Worm (Caenorhabditis elegans) whole organism, late embryonic: ENCODE data around the gene col-142.

Source experiments
- C08G9.2 ChIP-seq: sonication (generic microtip); optimal IDR thresholded peaks from 2 replicates; lab custom pipeline; 2016; ENCODE audit warnings: mild to moderate bottlenecking, missing genetic modification characterization, moderate library complexity, missing compliant biosample characterization
- C38D4.7 ChIP-seq: fragments of 200-800 bp; sonication (Bioruptor generic); optimal IDR thresholded peaks from 2 replicates; lab custom pipeline; 2018; ENCODE audit warnings: mild to moderate bottlenecking, missing genetic modification characterization, moderate library complexity, missing compliant biosample characterization
- Y22D7AL.16 ChIP-seq: sonication (generic microtip); optimal IDR thresholded peaks from 2 replicates; lab custom pipeline; 2016; ENCODE audit warnings: missing genetic modification characterization, missing compliant biosample characterization
- ceh-19 ChIP-seq: fragments of 200-800 bp; sonication (Bioruptor generic); optimal IDR thresholded peaks from 2 replicates; lab custom pipeline; 2018; ENCODE audit warnings: mild to moderate bottlenecking, missing genetic modification characterization, missing compliant biosample characterization
- ceh-2 ChIP-seq: sonication (generic microtip); optimal IDR thresholded peaks from 2 replicates; lab custom pipeline; 2016; ENCODE audit warnings: missing genotype, missing genetic modification characterization, missing compliant biosample characterization
- ceh-22 ChIP-seq: sonication (generic microtip); optimal IDR thresholded peaks from 2 replicates; lab custom pipeline; 2017; ENCODE audit warnings: missing biosample characterization, missing genetic modification characterization
- ceh-45 ChIP-seq: fragments of 200-800 bp; sonication (Bioruptor generic); IDR thresholded peaks from 2 replicates; pipeline ENCODE4 v1.3.6; 2022; ENCODE audit warnings: missing genetic modification reagents, missing genetic modification characterization, missing compliant biosample characterization
- ceh-48 ChIP-seq: sonication (generic microtip); optimal IDR thresholded peaks from 2 replicates; lab custom pipeline; 2016; ENCODE audit warnings: missing genetic modification characterization, inconsistent platforms, missing compliant biosample characterization
- ceh-6 ChIP-seq: fragments of 200-800 bp; sonication (Bioruptor generic); optimal IDR thresholded peaks from 2 replicates; lab custom pipeline; 2018; ENCODE audit warnings: mild to moderate bottlenecking, missing genetic modification characterization, missing compliant biosample characterization
- ceh-9 ChIP-seq: sonication (generic microtip); optimal IDR thresholded peaks from 2 replicates; lab custom pipeline; 2016; ENCODE audit warnings: mild to moderate bottlenecking, missing genetic modification characterization, inconsistent platforms, missing compliant biosample characterization
- che-1 ChIP-seq: sonication (generic microtip); optimal IDR thresholded peaks from 2 replicates; lab custom pipeline; 2016; ENCODE audit warnings: mild to moderate bottlenecking, missing genetic modification characterization, missing compliant biosample characterization
- dmd-4 ChIP-seq: sonication (generic microtip); optimal IDR thresholded peaks from 2 replicates; lab custom pipeline; 2016; ENCODE audit warnings: borderline replicate concordance, missing genetic modification characterization, missing compliant biosample characterization
- dve-1 ChIP-seq: sonication (generic microtip); optimal IDR thresholded peaks from 2 replicates; lab custom pipeline; 2017; ENCODE audit warnings: antibody characterized with exemption, mild to moderate bottlenecking, missing genetic modification characterization, missing compliant biosample characterization
- elt-2 ChIP-seq: sonication (generic microtip); optimal IDR thresholded peaks from 2 replicates; lab custom pipeline; 2016; ENCODE audit warnings: missing genetic modification reagents, missing genetic modification characterization, missing compliant biosample characterization
- elt-4 ChIP-seq: sonication (generic microtip); optimal IDR thresholded peaks from 2 replicates; lab custom pipeline; 2016; ENCODE audit warnings: missing genetic modification characterization, missing compliant biosample characterization
- fkh-6 ChIP-seq: sonication (generic microtip); optimal IDR thresholded peaks from 2 replicates; lab custom pipeline; 2016; ENCODE audit warnings: missing genetic modification characterization, missing compliant biosample characterization
- gmeb-2 ChIP-seq: sonication (generic microtip); optimal IDR thresholded peaks from 2 replicates; lab custom pipeline; 2016; ENCODE audit warnings: missing genetic modification characterization, inconsistent platforms, missing compliant biosample characterization
- hlh-8 ChIP-seq: sonication (generic microtip); optimal IDR thresholded peaks from 2 replicates; lab custom pipeline; 2016; ENCODE audit warnings: missing genotype, missing genetic modification characterization, missing compliant biosample characterization
- madf-2 ChIP-seq: sonication (generic microtip); optimal IDR thresholded peaks from 2 replicates; lab custom pipeline; 2017; ENCODE audit warnings: missing genetic modification characterization, missing compliant biosample characterization
- pag-3 ChIP-seq: sonication (generic microtip); optimal IDR thresholded peaks from 2 replicates; lab custom pipeline; 2016; ENCODE audit warnings: missing compliant biosample characterization, missing genetic modification characterization, borderline replicate concordance
- pat-9 ChIP-seq: fragments of 200-800 bp; sonication (Bioruptor generic); optimal IDR thresholded peaks from 2 replicates; lab custom pipeline; 2018; ENCODE audit warnings: mild to moderate bottlenecking, missing genetic modification characterization, moderate library complexity, missing compliant biosample characterization
- pha-2 ChIP-seq: sonication (generic microtip); optimal IDR thresholded peaks from 2 replicates; lab custom pipeline; 2017; ENCODE audit warnings: mild to moderate bottlenecking, missing genetic modification characterization, missing compliant biosample characterization
- pha-4 ChIP-seq: fragments of 150-350 bp; optimal IDR thresholded peaks from 2 replicates; lab custom pipeline; 2018; ENCODE audit warnings: missing biosample characterization, missing genetic modification reagents, missing genetic modification characterization
- ref-2 ChIP-seq: sonication (generic microtip); optimal IDR thresholded peaks from 2 replicates; lab custom pipeline; 2016; ENCODE audit warnings: missing genetic modification characterization, missing compliant biosample characterization
- sdc-2 ChIP-seq: sonication (generic microtip); optimal IDR thresholded peaks from 2 replicates; lab custom pipeline; 2016; ENCODE audit warnings: missing genotype, missing genetic modification characterization, missing compliant biosample characterization
- sox-2 ChIP-seq: fragments of 200-800 bp; sonication (Bioruptor generic); IDR thresholded peaks from 2 replicates; pipeline ENCODE4 v1.3.6; 2022; ENCODE audit warnings: missing genetic modification reagents, missing genetic modification characterization, missing compliant biosample characterization
- syd-9 ChIP-seq: sonication (generic microtip); optimal IDR thresholded peaks from 2 replicates; lab custom pipeline; 2016; ENCODE audit warnings: mild to moderate bottlenecking, missing genetic modification characterization, moderate library complexity, missing compliant biosample characterization
- ttx-3 ChIP-seq: sonication (generic microtip); optimal IDR thresholded peaks from 2 replicates; lab custom pipeline; 2016; ENCODE audit warnings: missing genetic modification reagents, missing genetic modification characterization, missing compliant biosample characterization
- unc-3 ChIP-seq, 2 experiments: fragments of 200-800 bp in 1 of 2; sonication (Bioruptor generic) in 1 of 2; sonication (generic microtip) in 1 of 2; conservative IDR thresholded peaks in 1 of 2; optimal IDR thresholded peaks in 1 of 2; 2 replicates each; pipeline versions ENCODE4 v1.3.6 to Lab custom; 2016 to 2022; ENCODE audit warnings: missing compliant biosample characterization in 2 of 2, missing genetic modification characterization in 2 of 2, missing genetic modification reagents in 1 of 2
- unc-42 ChIP-seq: sonication (generic microtip); optimal IDR thresholded peaks from 2 replicates; lab custom pipeline; 2016; ENCODE audit warnings: missing genotype, missing genetic modification characterization, missing compliant biosample characterization
- unc-86 ChIP-seq: sonication (generic microtip); optimal IDR thresholded peaks from 2 replicates; lab custom pipeline; 2016; ENCODE audit warnings: missing genetic modification characterization, missing compliant biosample characterization

The col-142 gene

DNA sequence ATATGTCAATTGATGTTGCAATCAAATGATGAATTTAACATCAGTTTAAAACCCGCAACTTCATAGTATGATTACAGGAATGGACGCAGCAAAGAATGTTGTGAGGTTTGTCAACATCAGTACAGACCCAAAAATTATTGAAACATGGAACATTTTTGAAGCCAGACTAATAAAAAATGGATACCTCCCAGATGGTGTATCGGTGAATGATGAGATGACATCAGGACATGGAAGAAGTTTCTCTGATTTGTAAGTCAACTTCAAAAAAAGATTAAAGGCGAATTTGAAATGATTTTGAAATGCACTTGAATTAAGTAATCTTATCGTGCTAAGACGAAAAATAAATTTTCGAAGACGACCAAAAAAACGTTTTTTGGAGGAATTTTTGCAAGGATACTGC is 17.1 kb upstream of the col-142 start:
- TF ChIP-seq C38D4.7 (no peak), che-1 (tag; lab: Kevin White, UChicago) (no peak), unc-42 (tag; lab: Kevin White, UChicago) (no peak)

DNA sequence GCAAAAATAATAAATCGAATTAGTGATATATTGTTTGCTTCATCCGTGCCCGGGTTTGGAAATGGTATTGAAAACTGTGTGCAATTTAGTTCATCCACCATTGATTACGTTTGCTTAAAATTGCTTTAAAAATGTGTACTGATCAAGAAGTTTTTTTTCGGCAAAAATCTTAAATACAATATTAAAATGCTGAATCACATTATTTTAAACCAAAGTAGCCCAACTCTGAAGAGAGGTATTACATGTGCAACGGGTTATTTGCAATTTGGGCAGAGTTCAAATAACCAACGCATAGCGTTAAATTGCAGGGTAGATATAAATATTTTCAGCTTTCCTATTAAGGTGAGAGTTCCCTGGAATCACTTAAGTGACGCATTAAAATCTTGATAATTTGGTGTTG is 13.8 kb upstream of the col-142 start, which contains the start of gene dmsr-14:
dmsr-14 (minus strand) TSS at position 101 of the 400 bp plus-strand sequence.
- TF ChIP-seq gmeb-2: no peak
- no peak for TF ChIP-seq C08G9.2
- no peak for TF ChIP-seq sox-2
- TF ChIP-seq pha-2 (tag; lab: Kevin White, UChicago): no peak
- TF ChIP-seq elt-4 (tag; lab: Kevin White, UChicago): no peak
- TF ChIP-seq sdc-2: no peak
- no peak for TF ChIP-seq ceh-2 (tag; lab: Kevin White, UChicago)
- no peak for TF ChIP-seq pat-9 (tag; lab: Kevin White, UChicago)
- TF ChIP-seq madf-2 (tag; lab: Kevin White, UChicago): no peak
- no peak for TF ChIP-seq unc-86 (tag; lab: Kevin White, UChicago)
- TF ChIP-seq ceh-45 (GFP tag; lab: Robert Waterston, UW): no peak
- no peak for TF ChIP-seq unc-3 (GFP tag; conservative IDR thresholded peaks at IDR 0.05; lab: Robert Waterston, UW)
- no peak for TF ChIP-seq unc-3 (tag; optimal IDR thresholded peaks at IDR 0.05; lab: Kevin White, UChicago)
- TF ChIP-seq dmd-4: no peak
- no peak for TF ChIP-seq ceh-22 (tag; lab: Kevin White, UChicago)

DNA sequence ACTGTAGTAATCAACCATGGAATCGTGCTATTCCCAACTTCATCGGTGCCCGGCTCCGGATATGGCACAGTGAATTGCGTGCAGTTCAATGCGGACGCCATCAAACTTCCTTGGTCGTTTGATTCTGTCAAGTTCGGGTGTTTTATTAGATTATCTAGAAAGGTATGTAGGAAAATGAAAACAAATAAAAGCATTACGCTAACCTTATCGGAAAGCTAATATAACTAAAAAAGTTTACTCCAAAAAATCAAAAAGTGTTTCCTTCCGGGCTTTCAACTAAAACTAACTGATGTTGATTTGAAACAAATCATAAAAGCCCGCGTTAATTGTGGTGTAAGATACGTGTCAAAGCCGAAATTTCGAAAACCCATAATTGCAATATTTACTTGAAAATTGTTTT is 11.2 kb upstream of the col-142 start, which contains the start of gene dmsr-13:
dmsr-13 (minus strand) TSS at position 101 of the 400 bp plus-strand sequence.
- no peak for TF ChIP-seq ceh-48
- no peak for TF ChIP-seq ceh-22 (tag; lab: Kevin White, UChicago)

DNA sequence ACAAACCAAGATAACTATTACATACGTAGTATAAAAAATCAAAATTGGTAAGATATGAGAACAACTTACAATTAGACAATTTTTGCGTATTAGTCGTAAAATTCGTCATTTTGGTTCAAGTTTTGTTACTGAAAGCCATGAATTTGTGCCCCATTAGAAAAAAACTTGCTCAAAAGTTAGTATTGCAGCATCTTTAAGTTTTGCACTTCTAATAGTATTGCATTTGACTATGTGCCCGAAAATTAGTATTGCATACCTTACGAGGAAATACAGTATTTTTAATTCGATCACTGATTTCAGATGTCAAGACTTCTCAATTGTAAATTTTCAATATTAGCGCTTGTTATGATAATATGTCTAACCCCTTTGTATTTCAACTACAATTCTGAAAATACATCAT is 9.5 kb upstream of the col-142 start, which contains the start of gene T15B7.8:
T15B7.8 (plus strand) TSS at position 301 of the 400 bp plus-strand sequence.
- TF ChIP-seq C38D4.7 (no peak), pag-3 (tag; lab: Kevin White, UChicago) (no peak)

DNA sequence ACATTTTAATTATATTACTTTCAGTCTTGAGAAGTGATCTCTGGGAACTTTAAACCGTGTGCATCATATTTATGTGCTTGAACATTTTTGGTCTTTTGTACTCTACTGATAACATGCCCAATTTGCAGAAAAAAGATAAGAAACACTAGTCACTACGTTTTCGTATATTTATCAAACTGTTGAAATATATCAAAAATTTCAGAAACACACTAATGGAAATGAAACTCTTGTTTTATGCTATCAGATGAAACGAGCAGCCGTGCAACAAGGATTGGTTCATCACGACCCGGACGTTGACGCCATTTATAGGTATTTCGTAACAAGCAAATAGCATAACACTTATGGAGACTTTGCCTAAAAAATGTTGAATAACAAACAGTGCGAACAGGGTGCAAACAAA is 7.5 kb upstream of the col-142 start:
- peak; percentile 85 for TF ChIP-seq elt-2 (tag; lab: Kevin White, UChicago)
- TF ChIP-seq ceh-19 (GFP tag; lab: Kevin White, UChicago): no peak
- TF ChIP-seq, all 69 proteins: peak for 1

DNA sequence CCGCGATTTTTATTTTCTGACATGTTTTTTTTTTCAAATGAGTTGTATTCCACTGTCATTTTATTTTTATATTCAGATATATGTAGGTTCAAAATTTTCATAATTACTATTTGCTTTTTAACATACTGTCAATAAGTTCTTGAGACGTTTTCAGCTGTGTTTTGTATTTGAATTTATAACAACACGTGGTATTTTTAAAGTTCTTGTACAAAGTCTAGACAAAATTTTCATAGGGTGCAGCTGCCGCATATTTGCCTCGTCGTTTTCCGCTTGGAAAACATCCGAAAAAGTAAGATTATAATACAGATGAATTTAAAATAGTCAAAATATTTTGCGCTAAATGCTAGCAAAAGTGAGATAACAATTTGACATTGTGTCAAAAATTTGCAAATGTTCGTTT is 2.2 kb upstream of the col-142 start, which contains the start of gene dmsr-15:
dmsr-15 (minus strand) TSS at position 101 of the 400 bp plus-strand sequence.
- TF ChIP-seq elt-4 (tag; lab: Kevin White, UChicago): no peak
- no peak for TF ChIP-seq dmd-4
- TF ChIP-seq elt-2 (tag; lab: Kevin White, UChicago): no peak
- no peak for TF ChIP-seq ceh-45 (GFP tag; lab: Robert Waterston, UW)
- no peak for TF ChIP-seq ceh-2 (tag; lab: Kevin White, UChicago)
- no peak for TF ChIP-seq C38D4.7
- TF ChIP-seq dve-1 (tag; lab: Kevin White, UChicago): no peak
- TF ChIP-seq ceh-19 (GFP tag; lab: Kevin White, UChicago): no peak
- no peak for TF ChIP-seq fkh-6 (tag; lab: Kevin White, UChicago)
- TF ChIP-seq syd-9: no peak
- TF ChIP-seq ceh-6: no peak
- TF ChIP-seq pha-4 (tag; lab: Kevin White, UChicago): no peak
- TF ChIP-seq hlh-8 (tag; lab: Kevin White, UChicago): no peak
- TF ChIP-seq ceh-9: no peak
- no peak for TF ChIP-seq ceh-22 (tag; lab: Kevin White, UChicago)
- TF ChIP-seq ref-2 (tag; lab: Kevin White, UChicago): no peak
- no peak for TF ChIP-seq ttx-3 (tag; lab: Kevin White, UChicago)
- TF ChIP-seq Y22D7AL.16 (tag; lab: Kevin White, UChicago): no peak
